Worm (Caenorhabditis elegans): ENCODE results near the gene ugt-8.

DNA sequence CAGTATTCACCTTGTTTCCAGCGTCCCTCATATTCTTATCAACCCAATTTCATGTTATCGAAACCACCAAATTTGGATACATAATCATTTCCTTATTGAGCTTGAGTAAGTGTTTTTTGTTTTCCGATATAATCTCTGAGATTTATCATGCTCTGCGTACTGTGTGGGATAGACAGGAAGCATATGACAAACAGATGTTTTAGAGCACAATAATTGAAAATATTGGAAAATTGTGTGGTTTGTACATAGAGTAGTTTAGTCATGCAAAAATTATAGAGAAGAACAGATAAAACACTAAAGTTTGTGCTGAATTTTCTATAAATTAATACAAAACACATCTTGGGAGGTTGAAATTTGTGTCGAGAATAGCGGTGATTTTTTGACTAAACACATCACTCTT lies 35.0 kb upstream of the ugt-8 start:
- TF ChIP-seq snpc-4 (GFP tag; optimal IDR thresholded peaks at IDR 0.05) (no peak), snpc-4 (tag; optimal IDR thresholded peaks at IDR 0.05) (no peak), nfya-1 (tag; optimal IDR thresholded peaks at IDR 0.05; ENCODE audit: borderline replicate concordance, insufficient read depth) (no peak), pha-4 (tag; optimal IDR thresholded peaks at IDR 0.05) (no peak), tlf-1 (GFP tag; optimal IDR thresholded peaks at IDR 0.05) (no peak), unc-62 (GFP tag; optimal IDR thresholded peaks at IDR 0.05) (no peak), F10E7.11 (tag; optimal IDR thresholded peaks at IDR 0.05) (no peak), madf-8 (GFP tag; conservative IDR thresholded peaks at IDR 0.05) (no peak), F23B12.7 (tag; optimal IDR thresholded peaks at IDR 0.05; ENCODE audit: insufficient read depth) (no peak), unc-130 (GFP tag; optimal IDR thresholded peaks at IDR 0.05) (no peak), ets-4 (GFP tag; optimal IDR thresholded peaks at IDR 0.05) (no peak)

Measured in whole organism, young adult.